4 worm cellular contexts compared by ENCODE assay signal in genomic region chrIV:16403283-16403682, ce11.
TF ChIP-seq lines count a peak whose summit lies in the region.

No protein-coding gene starts in this region.

TF ChIP-seq in whole organism, L1 larva, 84 proteins besides CTCF, POLR2A, EP300 and RAD21:
- TF ChIP-seq nhr-85 (tag; lab: Kevin White, UChicago) (peak; percentile 33), nhr-28 (tag; optimal IDR thresholded peaks at IDR 0.05; lab: Kevin White, UChicago) (no peak)

TF ChIP-seq in whole organism, early embryonic, 17 proteins besides CTCF, POLR2A, EP300 and RAD21:
- TF ChIP-seq ets-7 (tag; optimal IDR thresholded peaks at IDR 0.05; lab: Kevin White, UChicago) (peak; percentile 51), scrt-1 (GFP tag; IDR thresholded peaks at IDR 0.05; lab: Robert Waterston, UW) (no peak)

TF ChIP-seq in whole organism, late embryonic, 69 proteins besides CTCF, POLR2A, EP300 and RAD21:
- TF ChIP-seq ref-2 (tag; optimal IDR thresholded peaks at IDR 0.05; lab: Kevin White, UChicago) (peak; percentile 72), ceh-24 (tag; optimal IDR thresholded peaks at IDR 0.05; lab: Kevin White, UChicago) (no peak)
TF ChIP-seq in whole organism, late embryonic: peak in this region for 1.

TF ChIP-seq in whole organism, mixed stage, embryonic, 35 proteins besides CTCF, POLR2A, EP300 and RAD21:
- peak; percentile 87 for TF ChIP-seq zip-8 (tag; optimal IDR thresholded peaks at IDR 0.05; lab: Kevin White, UChicago)
- no peak for TF ChIP-seq unc-39 (tag; optimal IDR thresholded peaks at IDR 0.05; lab: Kevin White, UChicago)
- peak; percentile 36 for TF ChIP-seq nhr-2 (tag; optimal IDR thresholded peaks at IDR 0.05; lab: Kevin White, UChicago)
